Worm (Caenorhabditis elegans) whole organism, young adult: ENCODE results near the gene srt-35.

Experiments used
- F23B12.7 ChIP-seq: sonication (generic microtip); optimal IDR thresholded peaks from 2 replicates; lab custom pipeline; 2017; ENCODE audit warnings: missing genetic modification characterization, mild to moderate bottlenecking, missing compliant biosample characterization, antibody characterized with exemption, moderate library complexity; ENCODE audit not compliant: insufficient read depth
- F52B5.7 ChIP-seq: sonication (generic microtip); optimal IDR thresholded peaks from 2 replicates; lab custom pipeline; 2016; ENCODE audit warnings: mild to moderate bottlenecking, missing genetic modification characterization, missing compliant biosample characterization
- F55B11.4 ChIP-seq: sonication (generic microtip); optimal IDR thresholded peaks from 2 replicates; lab custom pipeline; 2016; ENCODE audit warnings: missing compliant biosample characterization, missing genetic modification characterization, borderline replicate concordance; ENCODE audit not compliant: insufficient read depth
- T07F8.4 ChIP-seq: sonication (generic microtip); optimal IDR thresholded peaks from 2 replicates; lab custom pipeline; 2016; ENCODE audit warnings: mild to moderate bottlenecking, missing genetic modification characterization, moderate library complexity, missing compliant biosample characterization
- Y53F4B.3 ChIP-seq: fragments of 200-800 bp; sonication (Bioruptor generic); IDR thresholded peaks from 2 replicates; pipeline ENCODE4 v1.3.6; 2022; ENCODE audit warnings: missing genetic modification reagents, missing genetic modification characterization, missing compliant biosample characterization
- aptf-3 ChIP-seq: fragments of 200-800 bp; sonication (Bioruptor generic); IDR thresholded peaks from 2 replicates; pipeline ENCODE4 v1.3.6; 2022; ENCODE audit warnings: missing genetic modification characterization, missing compliant biosample characterization
- athp-1 ChIP-seq: sonication (generic microtip); optimal IDR thresholded peaks from 2 replicates; lab custom pipeline; 2017; ENCODE audit warnings: mild to moderate bottlenecking, missing genetic modification characterization, missing compliant biosample characterization
- attf-3 ChIP-seq: fragments of 200-800 bp; sonication (Bioruptor generic); conservative IDR thresholded peaks from 2 replicates; pipeline ENCODE4 v1.3.6; 2022; ENCODE audit warnings: missing genetic modification reagents, missing genetic modification characterization, missing compliant biosample characterization
- bed-2 ChIP-seq: fragments of 200-800 bp; sonication (Bioruptor generic); IDR thresholded peaks from 2 replicates; pipeline ENCODE4 v1.3.6; 2022; ENCODE audit warnings: missing genetic modification reagents, missing genetic modification characterization, missing compliant biosample characterization
- ceh-40 ChIP-seq: fragments of 200-800 bp; sonication (Bioruptor generic); IDR thresholded peaks from 2 replicates; pipeline ENCODE4 v1.3.6; 2022; ENCODE audit warnings: missing genetic modification characterization, missing compliant biosample characterization
- ceh-79 ChIP-seq: sonication (generic microtip); optimal IDR thresholded peaks from 2 replicates; lab custom pipeline; 2017; ENCODE audit warnings: mild to moderate bottlenecking, missing genetic modification characterization, missing compliant biosample characterization
- chd-7 ChIP-seq: sonication (generic microtip); optimal IDR thresholded peaks from 2 replicates; lab custom pipeline; 2016; ENCODE audit warnings: mild to moderate bottlenecking, missing genetic modification characterization, moderate library complexity, missing compliant biosample characterization
- dpl-1 ChIP-seq: fragments of 150-350 bp; optimal IDR thresholded peaks from 2 replicates; lab custom pipeline; 2014; ENCODE audit warnings: missing biosample characterization, missing genetic modification reagents, missing genetic modification characterization
- gei-17 ChIP-seq: fragments of 200-800 bp; sonication (Bioruptor generic); optimal IDR thresholded peaks from 2 replicates; lab custom pipeline; 2018; ENCODE audit warnings: mild to moderate bottlenecking, missing genetic modification characterization, missing compliant biosample characterization
- him-1 ChIP-seq: sonication (generic microtip); optimal IDR thresholded peaks from 2 replicates; lab custom pipeline; 2016; ENCODE audit warnings: missing genotype, missing genetic modification reagents, missing genetic modification characterization, missing compliant biosample characterization
- let-526 ChIP-seq: fragments of 200-800 bp; sonication (Bioruptor generic); IDR thresholded peaks from 2 replicates; pipeline ENCODE4 v1.3.6; 2022; ENCODE audit warnings: missing genetic modification reagents, missing genetic modification characterization, missing compliant biosample characterization
- let-607 ChIP-seq, 2 experiments: fragments of 200-800 bp in 1 of 2; sonication (Bioruptor generic) in 1 of 2; sonication (generic microtip) in 1 of 2; optimal IDR thresholded peaks; 2 replicates each; lab custom pipeline; 2016 to 2018; ENCODE audit warnings: mild to moderate bottlenecking in 2 of 2, missing compliant biosample characterization in 2 of 2, missing genetic modification characterization in 2 of 2, moderate library complexity in 2 of 2, missing genotype in 1 of 2
- lin-35 ChIP-seq, 3 experiments: fragments of 150-350 bp in 2 of 3; sonication (generic microtip) in 1 of 3; optimal IDR thresholded peaks; 2 replicates each; lab custom pipeline; 2014 to 2018; ENCODE audit warnings: missing biosample characterization in 3 of 3, missing genetic modification characterization in 3 of 3, missing genetic modification reagents in 3 of 3
- lin-54 ChIP-seq: fragments of 200-800 bp; sonication (Bioruptor generic); optimal IDR thresholded peaks from 2 replicates; lab custom pipeline; 2018; ENCODE audit warnings: mild to moderate bottlenecking, missing genetic modification characterization, missing compliant biosample characterization
- lsl-1 ChIP-seq: fragments of 200-800 bp; sonication (Bioruptor generic); optimal IDR thresholded peaks from 2 replicates; lab custom pipeline; 2018; ENCODE audit warnings: mild to moderate bottlenecking, missing genetic modification characterization, moderate library complexity, missing compliant biosample characterization
- madf-8 ChIP-seq: fragments of 200-800 bp; sonication (Bioruptor generic); conservative IDR thresholded peaks from 2 replicates; pipeline ENCODE4 v1.3.6; 2022; ENCODE audit warnings: missing genetic modification reagents, missing genetic modification characterization, missing compliant biosample characterization
- mel-28 ChIP-seq: sonication (generic microtip); optimal IDR thresholded peaks from 2 replicates; lab custom pipeline; 2016; ENCODE audit warnings: borderline replicate concordance, mild to moderate bottlenecking, missing genetic modification characterization, missing compliant biosample characterization
- nfya-2 ChIP-seq: fragments of 200-800 bp; sonication (Bioruptor generic); IDR thresholded peaks from 2 replicates; pipeline ENCODE4 v1.3.6; 2022; ENCODE audit warnings: missing genetic modification reagents, missing genetic modification characterization, missing compliant biosample characterization
- nhr-120 ChIP-seq: fragments of 200-800 bp; sonication (Bioruptor generic); IDR thresholded peaks from 2 replicates; pipeline ENCODE4 v1.3.6; 2022; ENCODE audit warnings: missing genetic modification characterization, missing compliant biosample characterization
- pbrm-1 ChIP-seq: fragments of 200-800 bp; sonication (Bioruptor generic); IDR thresholded peaks from 2 replicates; pipeline ENCODE4 v1.3.6; 2022; ENCODE audit warnings: missing genetic modification reagents, missing genetic modification characterization, missing compliant biosample characterization
- pha-4 ChIP-seq: fragments of 150-350 bp; sonication (generic microtip); optimal IDR thresholded peaks from 2 replicates; lab custom pipeline; 2014; ENCODE audit warnings: missing biosample characterization, missing genetic modification reagents, missing genetic modification characterization
- repo-1 ChIP-seq: sonication (generic microtip); optimal IDR thresholded peaks from 2 replicates; lab custom pipeline; 2017; ENCODE audit warnings: mild to moderate bottlenecking, missing genetic modification characterization, missing compliant biosample characterization
- sdz-38 ChIP-seq: sonication (generic microtip); optimal IDR thresholded peaks from 2 replicates; lab custom pipeline; 2016; ENCODE audit warnings: missing genotype, missing genetic modification characterization, missing compliant biosample characterization
- sea-2 ChIP-seq: fragments of 200-800 bp; sonication (Bioruptor generic); IDR thresholded peaks from 2 replicates; pipeline ENCODE4 v1.3.6; 2022; ENCODE audit warnings: missing genetic modification characterization, missing compliant biosample characterization
- snpc-1.3 ChIP-seq: sonication (generic microtip); optimal IDR thresholded peaks from 2 replicates; lab custom pipeline; 2017; ENCODE audit warnings: missing genetic modification characterization, mild to moderate bottlenecking, missing compliant biosample characterization, antibody characterized with exemption, moderate library complexity, missing genotype, missing genetic modification reagents; ENCODE audit not compliant: insufficient read depth
- somi-1 ChIP-seq: fragments of 200-800 bp; sonication (Bioruptor generic); optimal IDR thresholded peaks from 2 replicates; lab custom pipeline; 2018; ENCODE audit warnings: mild to moderate bottlenecking, missing genetic modification characterization, missing compliant biosample characterization
- unc-130 ChIP-seq: sonication (generic microtip); optimal IDR thresholded peaks from 2 replicates; lab custom pipeline; 2016; ENCODE audit warnings: missing genetic modification reagents, missing genetic modification characterization, missing compliant biosample characterization
- zfh-2 ChIP-seq: fragments of 200-800 bp; sonication (Bioruptor generic); conservative IDR thresholded peaks from 2 replicates; pipeline ENCODE4 v1.3.6; 2022; ENCODE audit warnings: missing genetic modification reagents, missing genetic modification characterization, missing compliant biosample characterization
- ztf-18 ChIP-seq: sonication (generic microtip); optimal IDR thresholded peaks from 2 replicates; lab custom pipeline; 2016; ENCODE audit warnings: missing genotype, mild to moderate bottlenecking, missing genetic modification characterization, missing compliant biosample characterization
- ztf-26 ChIP-seq: sonication (generic microtip); optimal IDR thresholded peaks from 2 replicates; lab custom pipeline; 2017; ENCODE audit warnings: missing genetic modification characterization, missing compliant biosample characterization

Gene srt-35

ce11 chrV:4303793-4304192 lies 39.4 kb upstream of the srt-35 start:
- TF ChIP-seq attf-3 (GFP tag; lab: Robert Waterston, UW) (no peak), lsl-1 (GFP tag; lab: Kevin White, UChicago) (no peak), sdz-38 (tag; lab: Kevin White, UChicago) (no peak), ceh-79 (tag; lab: Kevin White, UChicago) (no peak), let-526 (no peak), zfh-2 (GFP tag; lab: Robert Waterston, UW) (no peak), him-1 (tag; lab: Kevin White, UChicago) (no peak), F23B12.7 (tag; lab: Kevin White, UChicago) (no peak), somi-1 (GFP tag; lab: Kevin White, UChicago) (no peak), Y53F4B.3 (GFP tag; lab: Robert Waterston, UW) (no peak), lin-35 (GFP tag; optimal IDR thresholded peaks at IDR 0.05; lab: Kevin White, UChicago) (no peak), F52B5.7 (tag; lab: Kevin White, UChicago) (no peak), repo-1 (tag; lab: Kevin White, UChicago) (no peak), bed-2 (GFP tag; lab: Robert Waterston, UW) (no peak), lin-54 (GFP tag; lab: Kevin White, UChicago) (no peak), athp-1 (tag; lab: Kevin White, UChicago) (no peak), pbrm-1 (GFP tag; lab: Robert Waterston, UW) (no peak), T07F8.4 (tag; lab: Kevin White, UChicago) (no peak)

- TF ChIP-seq dpl-1 (no peak), chd-7 (tag; lab: Kevin White, UChicago) (no peak), let-607 (tag; optimal IDR thresholded peaks at IDR 0.05; lab: Kevin White, UChicago) (no peak), mel-28 (tag; lab: Kevin White, UChicago) (no peak), pbrm-1 (GFP tag; lab: Robert Waterston, UW) (no peak), sea-2 (GFP tag; lab: Robert Waterston, UW) (no peak), unc-130 (no peak), ztf-26 (tag; lab: Kevin White, UChicago) (no peak), gei-17 (GFP tag; lab: Kevin White, UChicago) (no peak), Y53F4B.3 (GFP tag; lab: Robert Waterston, UW) (no peak), ceh-79 (tag; lab: Kevin White, UChicago) (no peak), ztf-18 (tag; lab: Kevin White, UChicago) (no peak), attf-3 (GFP tag; lab: Robert Waterston, UW) (no peak), F55B11.4 (tag; lab: Kevin White, UChicago) (no peak), nhr-120 (GFP tag; lab: Robert Waterston, UW) (no peak)
These were observed 38.4 kb upstream of the srt-35 start for ce11 chrV:4302842-4303241.

DNA sequence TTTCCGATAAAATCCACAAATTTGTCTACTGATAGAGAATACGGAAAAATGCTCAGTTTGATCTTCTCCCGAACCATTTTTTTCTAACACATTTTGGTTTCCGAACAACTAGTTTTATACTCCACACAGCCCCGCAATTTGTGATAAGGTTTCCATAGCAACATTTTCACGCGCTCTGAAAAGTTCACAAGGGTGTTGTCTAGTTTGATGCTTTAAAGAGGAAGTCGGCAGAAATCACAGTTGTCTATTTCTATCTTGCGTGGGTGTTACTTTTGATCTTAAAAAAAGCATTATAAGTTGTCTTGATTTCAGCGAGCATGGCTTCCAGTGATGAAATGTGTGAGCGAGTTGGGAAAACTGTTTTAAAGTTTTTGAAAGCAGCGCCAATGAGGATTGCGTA lies 35.3 kb upstream of the srt-35 start, which contains the start of gene ZC132.3:
Gene ZC132.3 (minus strand): TSS at position 101 of the 400 bp plus-strand sequence.
- TF ChIP-seq madf-8 (GFP tag; lab: Robert Waterston, UW), result no peak
- no peak for TF ChIP-seq aptf-3 (GFP tag; lab: Robert Waterston, UW)
- no peak for TF ChIP-seq T07F8.4 (tag; lab: Kevin White, UChicago)
- TF ChIP-seq let-607 (tag; optimal IDR thresholded peaks at IDR 0.05; lab: Kevin White, UChicago), result no peak
- no peak for TF ChIP-seq ceh-40 (GFP tag; lab: Robert Waterston, UW)
- no peak for TF ChIP-seq athp-1 (tag; lab: Kevin White, UChicago)
- TF ChIP-seq nfya-2 (GFP tag; lab: Robert Waterston, UW), result no peak
- no peak for TF ChIP-seq F23B12.7 (tag; lab: Kevin White, UChicago)
- no peak for TF ChIP-seq unc-130
- no peak for TF ChIP-seq pha-4 (tag; lab: Kevin White, UChicago)
- no peak for TF ChIP-seq snpc-1.3
- TF ChIP-seq bed-2 (GFP tag; lab: Robert Waterston, UW), result no peak
